Fruit fly (Drosophila melanogaster): ENCODE results near the gene neur.

The neur gene

dm6 chr3R:9047561-9048465 lies 8.5 kb upstream of the neur start, which contains the start of gene Rel:
Gene Rel (minus strand): TSS chr3R:9047977.
- TF ChIP-seq usp (GFP tag; optimal IDR thresholded peaks at IDR 0.05), result no peak
- no peak for TF ChIP-seq psq (optimal IDR thresholded peaks at IDR 0.05)
- TF ChIP-seq EcR (GFP tag; optimal IDR thresholded peaks at IDR 0.05), result no peak
- TF ChIP-seq Dll (optimal IDR thresholded peaks at IDR 0.05), result no peak
- TF ChIP-seq pan (optimal IDR thresholded peaks at IDR 0.05), result no peak
- no peak for TF ChIP-seq CG8478 (optimal IDR thresholded peaks at IDR 0.05)

- TF ChIP-seq Dll (optimal IDR thresholded peaks at IDR 0.05), result no peak
- TF ChIP-seq psq (optimal IDR thresholded peaks at IDR 0.05), result no peak
- TF ChIP-seq CG8478 (optimal IDR thresholded peaks at IDR 0.05), result no peak
- no peak for TF ChIP-seq pan (optimal IDR thresholded peaks at IDR 0.05)
- TF ChIP-seq usp (GFP tag; optimal IDR thresholded peaks at IDR 0.05), result no peak
- TF ChIP-seq EcR (GFP tag; optimal IDR thresholded peaks at IDR 0.05), result no peak
Measured at dm6 chr3R:9046954-9047353, 7.7 kb upstream of the neur start.

- TF ChIP-seq usp (GFP tag; optimal IDR thresholded peaks at IDR 0.05), result no peak
- TF ChIP-seq psq (optimal IDR thresholded peaks at IDR 0.05), result no peak
- no peak for TF ChIP-seq EcR (GFP tag; optimal IDR thresholded peaks at IDR 0.05)
- TF ChIP-seq pan (optimal IDR thresholded peaks at IDR 0.05), result no peak
- TF ChIP-seq CG8478 (optimal IDR thresholded peaks at IDR 0.05), result no peak
Measured at dm6 chr3R:9045733-9046132, 6.5 kb upstream of the neur start.

dm6 chr3R:9043610-9044009 lies 4.3 kb upstream of the neur start:
- TF ChIP-seq Dll (optimal IDR thresholded peaks at IDR 0.05), result no peak
- no peak for TF ChIP-seq usp (GFP tag; optimal IDR thresholded peaks at IDR 0.05)
- TF ChIP-seq CG8478 (optimal IDR thresholded peaks at IDR 0.05), result no peak
- no peak for TF ChIP-seq psq (optimal IDR thresholded peaks at IDR 0.05)
- no peak for TF ChIP-seq EcR (GFP tag; optimal IDR thresholded peaks at IDR 0.05)
- no peak for TF ChIP-seq pan (optimal IDR thresholded peaks at IDR 0.05)

- TF ChIP-seq usp (GFP tag; optimal IDR thresholded peaks at IDR 0.05) (no peak), CG8478 (optimal IDR thresholded peaks at IDR 0.05) (no peak), Dll (optimal IDR thresholded peaks at IDR 0.05) (no peak), EcR (GFP tag; optimal IDR thresholded peaks at IDR 0.05) (no peak), psq (optimal IDR thresholded peaks at IDR 0.05) (no peak), pan (optimal IDR thresholded peaks at IDR 0.05) (no peak)
Measured at dm6 chr3R:9038652-9039051, 619 bp downstream of the neur start, which contains the start of gene hyx. Gene hyx (plus strand): TSS chr3R:9038760.

DNA sequence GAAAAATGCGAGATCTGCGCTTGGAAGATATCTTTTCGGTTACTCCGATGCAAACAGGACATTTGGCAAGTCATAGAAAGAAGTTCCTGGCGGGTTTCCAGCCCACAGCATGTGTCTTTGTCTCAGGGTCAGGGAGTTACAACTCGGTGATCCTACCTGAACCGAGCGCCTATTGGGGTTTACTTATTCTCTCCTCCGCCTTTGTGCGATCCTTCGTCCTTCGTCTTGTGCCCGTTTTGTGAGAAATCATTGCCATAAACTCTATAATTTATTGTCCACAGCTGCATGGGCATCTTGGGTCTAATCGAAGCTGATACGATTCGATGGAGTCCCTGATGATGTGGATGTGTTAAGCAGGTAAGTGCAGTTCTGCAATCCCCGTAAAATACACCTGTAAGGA lies 1.3 kb downstream of the neur start:
- TF ChIP-seq usp (GFP tag; optimal IDR thresholded peaks at IDR 0.05) (no peak), pan (optimal IDR thresholded peaks at IDR 0.05) (no peak), EcR (GFP tag; optimal IDR thresholded peaks at IDR 0.05) (no peak), CG8478 (optimal IDR thresholded peaks at IDR 0.05) (no peak), psq (optimal IDR thresholded peaks at IDR 0.05) (no peak), Dll (optimal IDR thresholded peaks at IDR 0.05) (no peak)

DNA sequence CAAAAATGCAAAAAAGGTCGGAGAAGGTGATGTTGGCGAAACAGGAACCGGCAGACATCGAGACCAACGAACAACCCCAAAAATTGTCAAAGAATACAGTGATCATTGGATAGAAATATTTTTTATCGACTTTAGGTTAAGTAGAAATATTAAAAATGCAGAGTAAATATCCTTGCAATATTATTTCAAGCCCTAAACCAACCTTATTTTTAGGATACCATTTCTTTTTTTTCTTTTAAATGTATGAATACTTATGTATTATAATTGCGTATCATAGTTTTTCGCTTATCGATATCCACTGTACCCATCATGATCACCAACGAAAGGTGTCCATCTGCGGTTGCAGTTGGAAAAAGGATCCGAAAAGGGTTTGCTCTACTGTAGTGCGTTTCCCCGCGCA lies 4.0 kb downstream of the neur start:
- TF ChIP-seq CG8478 (optimal IDR thresholded peaks at IDR 0.05) (no peak), usp (GFP tag; optimal IDR thresholded peaks at IDR 0.05) (no peak), EcR (GFP tag; optimal IDR thresholded peaks at IDR 0.05) (no peak), psq (optimal IDR thresholded peaks at IDR 0.05) (no peak), Dll (optimal IDR thresholded peaks at IDR 0.05) (no peak), pan (optimal IDR thresholded peaks at IDR 0.05) (no peak)

DNA sequence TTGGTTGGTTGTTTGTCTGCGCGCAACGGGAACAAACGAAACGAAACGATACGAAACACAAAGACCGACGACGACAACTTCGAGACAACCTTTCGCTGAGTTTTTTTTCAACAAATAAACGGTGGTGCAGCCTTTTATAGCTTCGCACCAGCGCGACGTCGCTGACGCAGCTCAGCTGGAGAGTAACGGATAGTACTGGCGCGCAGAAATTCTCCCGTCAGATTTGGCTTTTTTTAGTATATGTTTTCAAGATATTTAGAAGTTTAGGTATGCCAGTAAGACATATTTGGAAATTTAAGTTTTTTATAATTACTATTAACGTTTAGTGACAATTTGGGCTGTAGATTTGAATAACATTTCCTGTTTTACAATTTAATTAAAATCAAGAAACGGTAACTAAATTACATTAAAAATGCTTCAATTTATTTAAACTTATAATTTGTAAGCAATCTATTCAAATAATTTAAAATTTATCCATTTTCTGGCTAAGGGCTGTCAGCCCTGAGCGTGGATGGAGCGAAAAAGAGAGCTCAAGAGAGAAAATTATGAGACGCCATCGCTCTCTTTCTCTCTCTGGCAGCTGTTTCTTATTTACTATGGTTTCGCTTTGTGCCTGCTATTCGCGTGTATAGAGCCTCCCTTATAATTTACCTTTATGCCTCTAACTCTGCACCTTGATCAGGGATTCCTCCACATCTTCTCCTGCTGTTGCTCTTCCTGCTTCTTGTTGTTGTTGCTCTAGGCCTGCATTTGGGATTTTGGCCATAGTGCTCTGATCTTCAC lies 5.5 kb downstream of the neur start:
- TF ChIP-seq pan (optimal IDR thresholded peaks at IDR 0.05), result no peak
- TF ChIP-seq usp (GFP tag; optimal IDR thresholded peaks at IDR 0.05), result no peak

DNA sequence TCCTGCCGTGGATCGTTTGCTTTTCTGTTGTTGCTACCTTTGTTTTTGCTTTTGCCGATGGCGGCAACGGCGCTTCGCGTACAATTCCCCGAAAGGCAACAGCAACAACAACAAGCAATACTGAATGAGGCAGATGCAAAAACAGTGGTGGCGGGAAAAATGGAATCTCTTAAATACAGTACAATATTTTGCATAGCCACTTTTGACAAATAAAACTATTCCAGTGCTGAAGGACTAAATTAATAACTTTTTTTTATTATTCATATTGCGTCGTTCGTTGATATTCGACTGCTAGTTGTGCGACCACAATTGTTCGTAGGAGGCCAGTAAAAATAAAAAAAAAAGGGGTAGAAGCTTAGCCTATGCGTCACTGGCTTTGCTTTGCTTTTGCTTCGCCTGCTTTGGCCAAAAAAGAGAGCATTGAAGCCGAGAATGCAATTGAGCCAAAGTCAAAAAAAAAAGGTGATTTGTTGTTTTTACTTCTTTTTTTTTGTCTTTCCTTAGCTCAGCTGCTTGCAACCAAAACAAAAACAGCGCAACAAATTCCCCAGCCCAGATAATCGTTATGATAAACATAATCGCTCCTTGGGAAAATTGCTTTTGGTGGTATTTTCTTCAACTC lies 7.4 kb downstream of the neur start:
- TF ChIP-seq psq (optimal IDR thresholded peaks at IDR 0.05) (no peak), EcR (GFP tag; optimal IDR thresholded peaks at IDR 0.05) (no peak), pan (optimal IDR thresholded peaks at IDR 0.05) (no peak)

DNA sequence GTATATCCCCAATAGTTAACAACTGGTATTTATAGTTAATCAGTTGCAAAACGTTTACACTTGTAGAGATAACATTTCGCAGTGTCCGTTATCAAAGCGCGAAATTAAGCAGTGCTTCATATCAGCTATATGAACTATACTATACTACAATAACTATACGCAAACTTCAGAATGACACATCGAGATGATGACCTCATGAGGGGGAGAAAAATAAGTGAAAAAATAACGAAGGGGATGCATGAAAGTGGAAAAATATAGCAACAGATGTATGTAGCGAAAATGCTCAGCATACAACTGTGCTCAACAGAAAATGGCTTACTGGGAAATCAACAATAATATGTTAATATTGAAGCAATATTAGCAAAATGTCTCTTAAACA lies 8.5 kb downstream of the neur start:
- no peak for TF ChIP-seq Dll (optimal IDR thresholded peaks at IDR 0.05)

dm6 chr3R:9030006-9030749 lies 9.1 kb downstream of the neur start:
- TF ChIP-seq usp (GFP tag; optimal IDR thresholded peaks at IDR 0.05) (no peak), EcR (GFP tag; optimal IDR thresholded peaks at IDR 0.05) (no peak), Dll (optimal IDR thresholded peaks at IDR 0.05) (no peak), pan (optimal IDR thresholded peaks at IDR 0.05) (no peak), psq (optimal IDR thresholded peaks at IDR 0.05) (no peak), CG8478 (optimal IDR thresholded peaks at IDR 0.05) (no peak)

DNA sequence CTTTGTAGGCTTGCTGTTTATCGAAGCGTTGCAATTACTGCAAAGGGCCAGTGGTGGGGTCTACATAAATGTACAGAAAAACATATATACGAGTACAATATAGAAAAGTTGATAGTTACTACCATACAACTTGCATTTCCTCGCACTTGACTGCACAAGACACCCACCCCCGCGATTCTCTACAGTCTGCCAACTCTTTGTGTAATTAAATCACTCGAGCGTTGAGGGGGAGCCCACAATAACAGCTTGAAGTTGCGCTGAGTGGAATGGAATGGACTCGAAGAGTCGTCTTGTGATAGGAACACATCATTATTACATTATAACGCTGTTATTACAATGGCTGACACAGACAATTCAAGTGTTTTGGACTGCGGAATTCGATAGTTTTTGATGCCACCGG lies 9.9 kb downstream of the neur start:
- TF ChIP-seq psq (optimal IDR thresholded peaks at IDR 0.05), result no peak
- no peak for TF ChIP-seq pan (optimal IDR thresholded peaks at IDR 0.05)
- no peak for TF ChIP-seq CG8478 (optimal IDR thresholded peaks at IDR 0.05)
- TF ChIP-seq EcR (GFP tag; optimal IDR thresholded peaks at IDR 0.05), result no peak
- TF ChIP-seq usp (GFP tag; optimal IDR thresholded peaks at IDR 0.05), result no peak
- no peak for TF ChIP-seq Dll (optimal IDR thresholded peaks at IDR 0.05)
